Worm (Caenorhabditis elegans): Measurements from ENCODE around the gene rgs-6.

The rgs-6 gene

ce11 chrX:5723758-5724157 lies 9.8 kb downstream of the rgs-6 start:
- TF ChIP-seq ceh-40 (GFP tag; IDR thresholded peaks at IDR 0.05) (no peak), nhr-179 (tag; optimal IDR thresholded peaks at IDR 0.05) (no peak), ceh-91 (GFP tag; IDR thresholded peaks at IDR 0.05) (no peak), attf-6 (GFP tag; IDR thresholded peaks at IDR 0.05) (no peak), F22D6.2 (tag; optimal IDR thresholded peaks at IDR 0.05) (no peak), lag-1 (GFP tag; IDR thresholded peaks at IDR 0.05) (no peak), lsy-27 (tag; optimal IDR thresholded peaks at IDR 0.05; ENCODE audit: borderline replicate concordance, insufficient read depth) (no peak), hmg-20 (GFP tag; IDR thresholded peaks at IDR 0.05) (no peak), dox-1 (GFP tag; IDR thresholded peaks at IDR 0.05) (no peak)

- no peak for TF ChIP-seq tlf-1 (GFP tag; optimal IDR thresholded peaks at IDR 0.05)
- no peak for TF ChIP-seq nfya-2 (GFP tag; IDR thresholded peaks at IDR 0.05)
- TF ChIP-seq fkh-3 (tag; optimal IDR thresholded peaks at IDR 0.05) = no peak
- no peak for TF ChIP-seq repo-1 (tag; optimal IDR thresholded peaks at IDR 0.05)
- no peak for TF ChIP-seq B0261.1 (tag; optimal IDR thresholded peaks at IDR 0.05)
- no peak for TF ChIP-seq F52B5.7 (tag; optimal IDR thresholded peaks at IDR 0.05)
- TF ChIP-seq pha-4 (tag; optimal IDR thresholded peaks at IDR 0.05) = no peak
- TF ChIP-seq hsf-1 (GFP tag; IDR thresholded peaks at IDR 0.05) = no peak
- peak; percentile 78 for TF ChIP-seq zfh-2 (GFP tag; conservative IDR thresholded peaks at IDR 0.05)
- no peak for TF ChIP-seq nhr-80 (tag; optimal IDR thresholded peaks at IDR 0.05)
- no peak for TF ChIP-seq let-607 (tag; optimal IDR thresholded peaks at IDR 0.05)
- TF ChIP-seq F55B11.4 (tag; optimal IDR thresholded peaks at IDR 0.05; ENCODE audit: borderline replicate concordance, insufficient read depth) = no peak
- TF ChIP-seq attf-6 (GFP tag; IDR thresholded peaks at IDR 0.05) = no peak
- TF ChIP-seq Y56A3A.18 (GFP tag; IDR thresholded peaks at IDR 0.05) = no peak
- TF ChIP-seq mxl-1 (tag; optimal IDR thresholded peaks at IDR 0.05) = no peak
- 0 out of 2 replicates have a peak, but pooled peaks have one; percentile 35 for TF ChIP-seq ceh-40 (GFP tag; IDR thresholded peaks at IDR 0.05)
- no peak for TF ChIP-seq nfya-1 (tag; optimal IDR thresholded peaks at IDR 0.05; ENCODE audit: borderline replicate concordance, insufficient read depth)
Measured at ce11 chrX:5720929-5721328, 12.6 kb downstream of the rgs-6 start.

ce11 chrX:5720124-5720523 lies 13.5 kb downstream of the rgs-6 start, which contains the start of gene C41G11.1:
Gene C41G11.1, minus strand, starts transcription at chrX:5720224.
- no peak for TF ChIP-seq ztf-6 (GFP tag; IDR thresholded peaks at IDR 0.05)
- no peak for TF ChIP-seq madf-3 (GFP tag; IDR thresholded peaks at IDR 0.05)
- no peak for TF ChIP-seq unc-62 (GFP tag; optimal IDR thresholded peaks at IDR 0.05)
- no peak for TF ChIP-seq ztf-25 (GFP tag; IDR thresholded peaks at IDR 0.05)
- no peak for TF ChIP-seq mel-28 (tag; optimal IDR thresholded peaks at IDR 0.05; ENCODE audit: borderline replicate concordance)
- no peak for TF ChIP-seq ztf-3 (GFP tag; optimal IDR thresholded peaks at IDR 0.05)
- no peak for TF ChIP-seq dpl-1 (GFP tag; optimal IDR thresholded peaks at IDR 0.05)
- no peak for TF ChIP-seq lsy-27 (tag; optimal IDR thresholded peaks at IDR 0.05; ENCODE audit: borderline replicate concordance, insufficient read depth)
- TF ChIP-seq T07F8.4 (tag; optimal IDR thresholded peaks at IDR 0.05) = no peak
- TF ChIP-seq hmg-20 (GFP tag; IDR thresholded peaks at IDR 0.05) = no peak
- no peak for TF ChIP-seq ets-4 (GFP tag; optimal IDR thresholded peaks at IDR 0.05)
- TF ChIP-seq let-607 (tag; optimal IDR thresholded peaks at IDR 0.05) = no peak
- TF ChIP-seq K11D2.4 (GFP tag; IDR thresholded peaks at IDR 0.05) = no peak
- no peak for TF ChIP-seq snpc-1.3 (tag; optimal IDR thresholded peaks at IDR 0.05; ENCODE audit: insufficient read depth)
- TF ChIP-seq B0336.3 (GFP tag; IDR thresholded peaks at IDR 0.05) = no peak
- no peak for TF ChIP-seq madf-10 (tag; optimal IDR thresholded peaks at IDR 0.05)
- no peak for TF ChIP-seq F57A8.1 (GFP tag; optimal IDR thresholded peaks at IDR 0.05)
- TF ChIP-seq nhr-27 (tag; optimal IDR thresholded peaks at IDR 0.05) = no peak

Data from whole organism, young adult.